Fruit fly (Drosophila melanogaster): ENCODE measurements around the gene CG7102.

DNA sequence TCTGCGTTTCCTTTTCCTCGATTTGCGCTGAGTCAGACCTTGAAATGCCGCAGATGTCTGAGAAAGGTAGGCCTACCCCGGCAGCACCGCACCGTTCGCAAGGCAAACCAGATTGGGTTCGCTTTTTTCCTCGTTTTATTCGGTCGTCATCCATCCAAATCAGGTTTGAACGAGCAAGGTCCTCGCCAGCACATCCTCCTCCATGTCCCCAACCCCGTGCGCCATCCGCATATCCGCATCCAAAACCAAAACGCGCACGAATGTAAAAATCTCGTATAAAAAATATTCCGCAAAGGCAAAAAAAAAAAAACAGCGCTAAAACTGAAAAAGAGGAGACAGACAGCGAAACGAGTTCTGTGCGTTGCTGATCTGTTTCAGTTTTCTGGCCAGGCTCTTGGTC lies 22.5 kb upstream of the CG7102 start:
- TF ChIP-seq h (GFP tag; optimal IDR thresholded peaks at IDR 0.05) (no peak), Hr78 (GFP tag; optimal IDR thresholded peaks at IDR 0.05) (no peak), Hr83 (GFP tag; optimal IDR thresholded peaks at IDR 0.05; ENCODE audit: poor library complexity, severe bottlenecking) (no peak), sage (GFP tag; optimal IDR thresholded peaks at IDR 0.05) (no peak), foxo (GFP tag; optimal IDR thresholded peaks at IDR 0.05) (no peak), N (GFP tag; optimal IDR thresholded peaks at IDR 0.05) (no peak), usp (GFP tag; optimal IDR thresholded peaks at IDR 0.05) (no peak)

All from whole organism, wandering third instar larva.